Worm (Caenorhabditis elegans) whole organism, mixed stage, embryonic: ENCODE results near the gene Y9C9A.8.

Source experiments
- M03D4.4 ChIP-seq: sonication (generic microtip); optimal IDR thresholded peaks from 2 replicates; lab custom pipeline; 2017; ENCODE audit warnings: mild to moderate bottlenecking, missing genetic modification characterization, missing compliant biosample characterization
- bed-3 ChIP-seq: fragments of 200-800 bp; sonication (Bioruptor generic); optimal IDR thresholded peaks from 3 replicates; lab custom pipeline; 2018; ENCODE audit warnings: mild to moderate bottlenecking, missing genetic modification characterization, moderate library complexity, missing compliant biosample characterization
- blmp-1 ChIP-seq: fragments of 150-350 bp; optimal IDR thresholded peaks from 2 replicates; lab custom pipeline; 2014; ENCODE audit warnings: missing biosample characterization, missing genetic modification characterization
- ceh-39 ChIP-seq: fragments of 150-350 bp; optimal IDR thresholded peaks from 2 replicates; lab custom pipeline; 2014; ENCODE audit warnings: missing biosample characterization, missing genetic modification characterization
- ceh-43 ChIP-seq: fragments of 200-800 bp; sonication (Bioruptor generic); optimal IDR thresholded peaks from 2 replicates; lab custom pipeline; 2018; ENCODE audit warnings: mild to moderate bottlenecking, missing genetic modification characterization, moderate library complexity, missing compliant biosample characterization
- ces-1 ChIP-seq: fragments of 150-350 bp; optimal IDR thresholded peaks from 2 replicates; lab custom pipeline; 2014; ENCODE audit warnings: missing biosample characterization, missing genetic modification reagents, missing genetic modification characterization
- cnd-1 ChIP-seq: fragments of 200-800 bp; sonication (Bioruptor generic); optimal IDR thresholded peaks from 2 replicates; lab custom pipeline; 2018; ENCODE audit warnings: mild to moderate bottlenecking, missing genetic modification characterization, missing compliant biosample characterization
- drap-1 ChIP-seq: fragments of 200-800 bp; sonication (Bioruptor generic); optimal IDR thresholded peaks from 3 replicates; lab custom pipeline; 2018; ENCODE audit warnings: mild to moderate bottlenecking, missing genetic modification characterization, missing compliant biosample characterization
- elt-1 ChIP-seq: sonication (generic microtip); optimal IDR thresholded peaks from 2 replicates; lab custom pipeline; 2017; ENCODE audit warnings: missing genetic modification characterization, mild to moderate bottlenecking, missing compliant biosample characterization, antibody characterized with exemption, moderate library complexity, borderline replicate concordance; ENCODE audit not compliant: insufficient read depth
- elt-3 ChIP-seq: fragments of 150-350 bp; optimal IDR thresholded peaks from 2 replicates; lab custom pipeline; 2014; ENCODE audit warnings: missing biosample characterization, missing genetic modification characterization
- flh-1 ChIP-seq: fragments of 200-800 bp; sonication (Bioruptor generic); optimal IDR thresholded peaks from 2 replicates; lab custom pipeline; 2018; ENCODE audit warnings: mild to moderate bottlenecking, missing genetic modification characterization, moderate library complexity, missing compliant biosample characterization
- ham-2 ChIP-seq: fragments of 200-800 bp; sonication (Bioruptor generic); optimal IDR thresholded peaks from 2 replicates; lab custom pipeline; 2018; ENCODE audit warnings: mild to moderate bottlenecking, missing genetic modification characterization, missing compliant biosample characterization
- hlh-1 ChIP-seq: fragments of 150-350 bp; optimal IDR thresholded peaks from 2 replicates; lab custom pipeline; 2014; ENCODE audit warnings: missing biosample characterization, missing genetic modification reagents, missing genetic modification characterization
- lin-32 ChIP-seq: fragments of 200-800 bp; sonication (Bioruptor generic); optimal IDR thresholded peaks from 2 replicates; lab custom pipeline; 2018; ENCODE audit warnings: mild to moderate bottlenecking, missing genetic modification characterization, missing compliant biosample characterization
- lsy-2 ChIP-seq: fragments of 150-350 bp; optimal IDR thresholded peaks from 2 replicates; lab custom pipeline; 2014; ENCODE audit warnings: missing biosample characterization, missing genetic modification characterization
- mab-5 ChIP-seq: fragments of 150-350 bp; optimal IDR thresholded peaks from 2 replicates; lab custom pipeline; 2014; ENCODE audit warnings: missing biosample characterization, missing genetic modification characterization
- nhr-12 ChIP-seq: fragments of 150-350 bp; optimal IDR thresholded peaks from 2 replicates; lab custom pipeline; 2014; ENCODE audit warnings: missing biosample characterization, missing genetic modification characterization
- nhr-2 ChIP-seq: fragments of 150-350 bp; optimal IDR thresholded peaks from 2 replicates; lab custom pipeline; 2014; ENCODE audit warnings: missing biosample characterization, missing genetic modification characterization
- nhr-237 ChIP-seq: fragments of 150-350 bp; optimal IDR thresholded peaks from 2 replicates; lab custom pipeline; 2014; ENCODE audit warnings: missing biosample characterization, missing genetic modification characterization
- nhr-28 ChIP-seq: fragments of 150-350 bp; optimal IDR thresholded peaks from 2 replicates; lab custom pipeline; 2014; ENCODE audit warnings: missing biosample characterization, missing genetic modification characterization
- pha-4 ChIP-seq: fragments of 150-350 bp; optimal IDR thresholded peaks from 2 replicates; lab custom pipeline; 2018; ENCODE audit warnings: missing biosample characterization, missing genetic modification reagents, missing genetic modification characterization
- sem-2 ChIP-seq: fragments of 200-800 bp; sonication (Bioruptor generic); optimal IDR thresholded peaks from 2 replicates; lab custom pipeline; 2018; ENCODE audit warnings: mild to moderate bottlenecking, missing genetic modification characterization, missing compliant biosample characterization
- tbx-8 ChIP-seq: fragments of 200-800 bp; sonication (Bioruptor generic); optimal IDR thresholded peaks from 2 replicates; lab custom pipeline; 2018; ENCODE audit warnings: mild to moderate bottlenecking, missing genetic modification characterization, moderate library complexity, missing compliant biosample characterization
- unc-120 ChIP-seq: sonication (generic microtip); optimal IDR thresholded peaks from 2 replicates; lab custom pipeline; 2017; ENCODE audit warnings: missing genetic modification characterization, missing compliant biosample characterization; ENCODE audit not compliant: poor library complexity, severe bottlenecking
- unc-39 ChIP-seq: fragments of 150-350 bp; optimal IDR thresholded peaks from 2 replicates; lab custom pipeline; 2014; ENCODE audit warnings: missing biosample characterization, missing genetic modification characterization
- unc-62 ChIP-seq: fragments of 150-350 bp; optimal IDR thresholded peaks from 2 replicates; lab custom pipeline; 2014; ENCODE audit warnings: missing biosample characterization, missing genetic modification reagents, missing genetic modification characterization
- zip-8 ChIP-seq: fragments of 150-350 bp; optimal IDR thresholded peaks from 2 replicates; lab custom pipeline; 2014; ENCODE audit warnings: missing biosample characterization, missing genetic modification characterization
- ztf-11 ChIP-seq: fragments of 150-350 bp; optimal IDR thresholded peaks from 2 replicates; lab custom pipeline; 2014; ENCODE audit warnings: missing biosample characterization, missing genetic modification characterization

Gene Y9C9A.8

ce11 chrIV:4930754-4931322 is 693 bp downstream of the Y9C9A.8 start:
- TF ChIP-seq blmp-1 (tag; lab: Kevin White, UChicago) (no peak), cnd-1 (tag; lab: Kevin White, UChicago) (no peak), zip-8 (tag; lab: Kevin White, UChicago) (no peak), ceh-39 (tag; lab: Kevin White, UChicago) (no peak), nhr-237 (tag; lab: Kevin White, UChicago) (no peak), pha-4 (tag; lab: Kevin White, UChicago) (no peak), nhr-28 (tag; lab: Kevin White, UChicago) (no peak), ham-2 (GFP tag; lab: Kevin White, UChicago) (no peak), mab-5 (no peak), unc-62 (GFP tag; lab: Kevin White, UChicago) (no peak), tbx-8 (GFP tag; lab: Kevin White, UChicago) (no peak), drap-1 (GFP tag; lab: Kevin White, UChicago) (no peak), unc-39 (tag; lab: Kevin White, UChicago) (no peak), nhr-12 (no peak), lsy-2 (tag; lab: Kevin White, UChicago) (no peak), ztf-11 (no peak), hlh-1 (tag; lab: Kevin White, UChicago) (no peak), sem-2 (no peak)

- no peak for TF ChIP-seq unc-62 (GFP tag; lab: Kevin White, UChicago)
- TF ChIP-seq flh-1 (GFP tag; lab: Kevin White, UChicago), result no peak
- no peak for TF ChIP-seq hlh-1 (tag; lab: Kevin White, UChicago)
- no peak for TF ChIP-seq nhr-28 (tag; lab: Kevin White, UChicago)
- no peak for TF ChIP-seq drap-1 (GFP tag; lab: Kevin White, UChicago)
- no peak for TF ChIP-seq ceh-39 (tag; lab: Kevin White, UChicago)
- TF ChIP-seq elt-3, result no peak
These were observed 4.0 kb downstream of the Y9C9A.8 start, which contains the start of gene str-153 for ce11 chrIV:4934103-4934502. str-153 (plus strand) TSS chrIV:4934403.

DNA sequence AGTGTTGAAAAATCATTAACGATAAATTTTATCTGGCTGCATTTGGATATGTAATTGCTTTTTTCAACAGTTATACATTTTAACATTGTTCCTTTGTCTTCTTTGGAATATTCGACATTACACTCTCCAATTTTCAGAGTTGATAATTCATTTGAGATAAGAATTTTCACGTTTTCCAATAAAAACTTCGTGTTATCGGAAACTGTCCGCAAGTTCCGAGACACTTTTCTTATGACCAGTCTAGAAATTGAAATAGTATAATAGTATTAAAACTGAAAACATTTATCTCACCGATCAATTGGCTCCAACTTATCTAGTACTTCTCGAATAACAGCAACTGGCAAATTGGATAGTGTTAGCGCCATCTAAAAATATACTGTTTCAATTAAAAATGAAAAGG is 7.5 kb downstream of the Y9C9A.8 start, which contains the start of gene fbxa-86:
Gene fbxa-86, minus strand, starts transcription at position 367 of the 400 bp plus-strand sequence.
- TF ChIP-seq M03D4.4 (tag; lab: Kevin White, UChicago) (no peak), unc-62 (GFP tag; lab: Kevin White, UChicago) (no peak), zip-8 (tag; lab: Kevin White, UChicago) (no peak), cnd-1 (tag; lab: Kevin White, UChicago) (no peak), tbx-8 (GFP tag; lab: Kevin White, UChicago) (no peak), bed-3 (no peak), ceh-39 (tag; lab: Kevin White, UChicago) (no peak), pha-4 (tag; lab: Kevin White, UChicago) (no peak), unc-120 (no peak), unc-39 (tag; lab: Kevin White, UChicago) (no peak), sem-2 (no peak)

ce11 chrIV:4938664-4939063 is 8.5 kb downstream of the Y9C9A.8 start, which contains the start of gene str-168:
str-168 (plus strand) TSS chrIV:4938964.
- TF ChIP-seq ces-1 (GFP tag; lab: Kevin White, UChicago) (no peak), hlh-1 (tag; lab: Kevin White, UChicago) (no peak), nhr-12 (no peak), nhr-2 (tag; lab: Kevin White, UChicago) (no peak), nhr-237 (tag; lab: Kevin White, UChicago) (no peak)

- TF ChIP-seq flh-1 (GFP tag; lab: Kevin White, UChicago) (no peak), elt-1 (tag; lab: Kevin White, UChicago) (no peak), lin-32 (GFP tag; lab: Kevin White, UChicago) (no peak), ceh-43 (GFP tag; lab: Kevin White, UChicago) (no peak)
These were observed 11.5 kb downstream of the Y9C9A.8 start, which contains the start of gene Y9C9A.5 for ce11 chrIV:4941681-4942080. Y9C9A.5 (plus strand) TSS chrIV:4941981.

DNA sequence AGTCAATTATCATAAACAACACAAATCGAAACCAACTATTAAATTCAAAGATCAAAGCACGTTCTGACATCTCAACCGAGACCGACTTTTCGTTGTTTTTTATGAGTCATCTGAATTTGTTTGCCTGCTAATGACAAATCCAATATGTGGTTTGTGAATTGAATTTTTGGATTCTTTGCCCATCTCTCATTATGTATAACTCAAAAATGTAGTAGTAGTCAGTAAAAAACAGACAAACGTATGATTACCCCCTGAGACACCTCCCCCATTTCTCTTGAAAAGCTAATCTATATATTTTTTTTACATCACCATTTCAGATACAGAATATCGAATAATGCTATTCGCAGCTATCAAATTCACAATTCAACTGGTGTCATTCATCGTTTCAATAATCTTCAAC is 15.6 kb downstream of the Y9C9A.8 start, which contains the start of gene str-169:
Gene str-169, plus strand, starts transcription at position 301 of the 400 bp plus-strand sequence.
- TF ChIP-seq drap-1 (GFP tag; lab: Kevin White, UChicago) (no peak), tbx-8 (GFP tag; lab: Kevin White, UChicago) (no peak), pha-4 (tag; lab: Kevin White, UChicago) (no peak)
